Worm (Caenorhabditis elegans): ENCODE measurements around the gene T02G5.3.

DNA sequence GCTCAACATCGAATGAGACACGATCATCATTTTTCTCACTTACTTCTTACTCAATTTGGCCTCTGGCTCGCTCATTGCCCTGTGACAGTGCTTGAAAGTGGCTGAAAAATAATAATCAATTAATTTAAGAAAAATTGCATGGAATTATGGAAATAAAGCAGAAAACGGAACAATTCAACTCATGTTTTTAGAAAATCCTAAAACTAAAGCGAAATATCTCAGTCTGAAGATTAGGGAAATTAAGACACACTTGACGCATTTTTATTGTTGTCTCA, 20.9 kb upstream of the T02G5.3 start, which contains the start of gene kars-1:
- TF ChIP-seq him-1 (tag; optimal IDR thresholded peaks at IDR 0.05) (no peak), dao-5 (tag; optimal IDR thresholded peaks at IDR 0.05) (no peak)
